Worm (Caenorhabditis elegans): ENCODE data around the gene sre-12.

DNA sequence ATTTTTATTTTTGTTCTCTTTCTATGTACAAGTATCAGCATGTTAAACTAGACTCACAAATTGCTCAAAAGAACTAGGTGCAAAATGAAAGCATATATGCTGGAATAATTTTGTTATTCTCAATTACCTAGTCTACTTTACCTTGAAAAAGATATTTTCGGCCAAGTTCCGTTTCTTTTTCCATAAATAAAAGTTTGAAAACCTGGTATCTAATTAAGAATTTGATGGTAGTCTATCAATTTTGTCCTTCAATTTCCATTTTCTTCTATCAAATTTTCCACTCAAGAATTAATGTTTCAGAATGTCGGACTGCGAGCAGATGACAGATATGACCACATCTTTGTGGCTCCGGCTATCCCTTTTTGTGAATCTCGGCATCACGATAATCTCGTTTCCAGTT is 24.9 kb upstream of the sre-12 start, which contains the start of gene srab-4:
- TF ChIP-seq scrt-1 (GFP tag; IDR thresholded peaks at IDR 0.05) (no peak), ama-1 (optimal IDR thresholded peaks at IDR 0.05) (no peak), sea-1 (GFP tag; conservative IDR thresholded peaks at IDR 0.05) (no peak), hmg-4 (GFP tag; optimal IDR thresholded peaks at IDR 0.05) (no peak), ceh-13 (GFP tag; optimal IDR thresholded peaks at IDR 0.05) (no peak), ets-7 (tag; optimal IDR thresholded peaks at IDR 0.05) (no peak), tbx-11 (GFP tag; IDR thresholded peaks at IDR 0.05) (no peak), F13C5.2 (tag; optimal IDR thresholded peaks at IDR 0.05) (no peak), hnd-1 (tag; optimal IDR thresholded peaks at IDR 0.05) (no peak), flt-1 (GFP tag; IDR thresholded peaks at IDR 0.05) (no peak), tra-4 (tag; optimal IDR thresholded peaks at IDR 0.05) (no peak)

All from whole organism, early embryonic.